Worm (Caenorhabditis elegans): ENCODE results near the gene ZK1010.5.

ce11 chrIII:12998252-12998651 is 10.9 kb upstream of the ZK1010.5 start:
- TF ChIP-seq daf-16 (GFP tag; optimal IDR thresholded peaks at IDR 0.05) (no peak), daf-16 (tag; optimal IDR thresholded peaks at IDR 0.05) (no peak), aly-2 (tag; optimal IDR thresholded peaks at IDR 0.05) (no peak), skn-1 (tag; optimal IDR thresholded peaks at IDR 0.05) (no peak)
